Worm (Caenorhabditis elegans) whole organism, L3 larva: ENCODE results near the gene str-134.

Experiments
- ama-1 ChIP-seq: fragments of 150-350 bp; optimal IDR thresholded peaks from 2 replicates; lab custom pipeline; 2018
- ceh-16 ChIP-seq: sonication (generic microtip); optimal IDR thresholded peaks from 2 replicates; lab custom pipeline; 2017; ENCODE audit warnings: missing biosample characterization, missing genetic modification characterization
- ceh-82 ChIP-seq: fragments of 150-350 bp; optimal IDR thresholded peaks from 2 replicates; lab custom pipeline; 2014; ENCODE audit warnings: missing biosample characterization, missing genetic modification characterization
- egl-27 ChIP-seq: sonication (generic microtip); optimal IDR thresholded peaks from 4 replicates; lab custom pipeline; 2017; ENCODE audit warnings: missing biosample characterization, missing genetic modification reagents, missing genetic modification characterization
- elt-3 ChIP-seq, 3 experiments: fragments of 150-350 bp in 1 of 3; sonication (generic microtip) in 2 of 3; optimal IDR thresholded peaks; 2 replicates in 2 of 3; 4 replicates in 1 of 3; lab custom pipeline; 2014 to 2017; ENCODE audit warnings: missing biosample characterization in 3 of 3, missing genetic modification characterization in 3 of 3
- mdl-1 ChIP-seq: fragments of 150-350 bp; optimal IDR thresholded peaks from 2 replicates; lab custom pipeline; 2014; ENCODE audit warnings: missing biosample characterization, missing genetic modification characterization
- nhr-11 ChIP-seq: fragments of 150-350 bp; optimal IDR thresholded peaks from 2 replicates; lab custom pipeline; 2014; ENCODE audit warnings: missing biosample characterization, missing genetic modification characterization
- nhr-67 ChIP-seq: fragments of 150-350 bp; optimal IDR thresholded peaks from 2 replicates; lab custom pipeline; 2014; ENCODE audit warnings: missing biosample characterization, missing genetic modification characterization
- pqm-1 ChIP-seq: fragments of 150-350 bp; optimal IDR thresholded peaks from 2 replicates; lab custom pipeline; 2017; ENCODE audit warnings: missing biosample characterization, missing genetic modification characterization, inconsistent platforms
- snpc-4 ChIP-seq: fragments of 150-350 bp; optimal IDR thresholded peaks from 2 replicates; lab custom pipeline; 2014; ENCODE audit warnings: missing biosample characterization, missing genetic modification characterization
- unc-62 ChIP-seq: fragments of 150-350 bp; sonication (generic microtip); optimal IDR thresholded peaks from 4 replicates; lab custom pipeline; 2014; ENCODE audit warnings: missing biosample characterization, missing genetic modification reagents, missing genetic modification characterization
- zag-1 ChIP-seq: fragments of 150-350 bp; optimal IDR thresholded peaks from 2 replicates; lab custom pipeline; 2014; ENCODE audit warnings: missing biosample characterization, missing genetic modification characterization

- no peak for TF ChIP-seq snpc-4 (tag; lab: Kevin White, UChicago)
- no peak for TF ChIP-seq zag-1 (tag; lab: Kevin White, UChicago)
- TF ChIP-seq ceh-82 (tag; lab: Kevin White, UChicago): no peak
- no peak for TF ChIP-seq unc-62
- no peak for TF ChIP-seq egl-27
- no peak for TF ChIP-seq ceh-16 (tag; lab: Kevin White, UChicago)
- TF ChIP-seq ama-1: no peak
- TF ChIP-seq pqm-1 (tag; lab: Kevin White, UChicago): no peak
- no peak for TF ChIP-seq nhr-67 (tag; lab: Kevin White, UChicago)
- TF ChIP-seq nhr-11 (tag; lab: Kevin White, UChicago): no peak
- no peak for TF ChIP-seq elt-3 (tag; optimal IDR thresholded peaks at IDR 0.05; lab: Kevin White, UChicago)
- no peak for TF ChIP-seq mdl-1 (tag; lab: Kevin White, UChicago)
Measured at ce11 chrV:736171-736570, 7.3 kb upstream of the str-134 start, which contains the start of gene srj-25.
